Worm (Caenorhabditis elegans): Measurements from ENCODE around the gene C04G2.10.

ce11 chrIV:10144487-10144886, 29.2 kb downstream of the C04G2.10 start:
- no peak for TF ChIP-seq nhr-2 (tag; optimal IDR thresholded peaks at IDR 0.05)
- no peak for TF ChIP-seq nhr-12 (tag; optimal IDR thresholded peaks at IDR 0.05)
- no peak for TF ChIP-seq nhr-237 (tag; optimal IDR thresholded peaks at IDR 0.05)
- TF ChIP-seq nhr-76 (tag; optimal IDR thresholded peaks at IDR 0.05), result no peak
- no peak for TF ChIP-seq elt-1 (tag; optimal IDR thresholded peaks at IDR 0.05; ENCODE audit: borderline replicate concordance, insufficient read depth)
